Fruit fly (Drosophila melanogaster) whole organism, embryonic: ENCODE data around the gene RpS29.

Source experiments
- Antp ChIP-seq: fragments of 200-800 bp; sonication (Bioruptor generic); optimal IDR thresholded peaks from 3 replicates; lab custom pipeline; 2016; ENCODE audit warnings: missing biosample characterization, missing genetic modification characterization
- CG11247 ChIP-seq: fragments of 200-800 bp; sonication (Bioruptor generic); IDR thresholded peaks from 2 replicates; pipeline ENCODE4 v1.3.6; 2022; ENCODE audit warnings: missing biosample characterization, missing genetic modification characterization
- CG13296 ChIP-seq: fragments of 200-800 bp; sonication (Bioruptor generic); optimal IDR thresholded peaks from 3 replicates; lab custom pipeline; 2018; ENCODE audit warnings: missing biosample characterization, mild to moderate bottlenecking, missing genetic modification characterization
- CG16779 ChIP-seq: fragments of 200-800 bp; sonication (Bioruptor generic); IDR thresholded peaks from 2 replicates; pipeline ENCODE4 v1.3.6; 2022; ENCODE audit warnings: missing biosample characterization, missing genetic modification characterization
- CG7745 ChIP-seq: fragments of 200-800 bp; sonication (Bioruptor generic); optimal IDR thresholded peaks from 2 replicates; lab custom pipeline; 2018; ENCODE audit warnings: missing biosample characterization, mild to moderate bottlenecking, missing genetic modification characterization, moderate library complexity
- Dip3 ChIP-seq: fragments of 200-800 bp; sonication (Bioruptor generic); optimal IDR thresholded peaks from 3 replicates; lab custom pipeline; 2016; ENCODE audit warnings: missing biosample characterization, missing genetic modification characterization
- Hr39 ChIP-seq: fragments of >200 bp; optimal IDR thresholded peaks from 2 replicates; lab custom pipeline; 2017
- bbx ChIP-seq: fragments of 200-800 bp; sonication (Bioruptor generic); IDR thresholded peaks from 2 replicates; pipeline ENCODE4 v1.3.6; 2022; ENCODE audit warnings: missing biosample characterization, missing genetic modification characterization; ENCODE audit not compliant: partially characterized antibody
- hth ChIP-seq: fragments of >200 bp; optimal IDR thresholded peaks from 2 replicates; lab custom pipeline; 2017; ENCODE audit warnings: inconsistent platforms
- vnd ChIP-seq: fragments of 200-800 bp; sonication (Bioruptor generic); IDR thresholded peaks from 3 replicates; pipeline ENCODE4 v1.3.6; 2022; ENCODE audit warnings: missing biosample characterization, missing genetic modification characterization; ENCODE audit not compliant: partially characterized antibody

DNA sequence ATGACTTTTGCATAAGTTTGCCTTT, 30.2 kb upstream of the RpS29 start, which contains the start of gene PpD3:
- no peak for TF ChIP-seq Hr39
- TF ChIP-seq vnd (GFP tag; lab: Robert Waterston, UW): no peak
- no peak for TF ChIP-seq CG11247 (GFP tag; lab: Robert Waterston, UW)
- no peak for TF ChIP-seq CG13296 (GFP tag; lab: Kevin White, UChicago)
- TF ChIP-seq bbx (GFP tag; lab: Robert Waterston, UW): no peak
- TF ChIP-seq hth: no peak
- TF ChIP-seq CG16779 (GFP tag; lab: Robert Waterston, UW): no peak
- TF ChIP-seq Antp (GFP tag; lab: Kevin White, UChicago): no peak
- no peak for TF ChIP-seq CG7745 (tag; lab: Kevin White, UChicago)
- TF ChIP-seq Dip3 (GFP tag; lab: Kevin White, UChicago): no peak
